Fruit fly (Drosophila melanogaster) whole organism, embryonic: ENCODE results near the gene CG8891.
A peak's percentile ranks its signal among the peaks of the same experiment; 100 is the strongest.

Source experiments
- B-H1 ChIP-seq: fragments of 200-800 bp; sonication (Bioruptor generic); IDR thresholded peaks from 3 replicates; pipeline ENCODE4 v1.3.6; 2022; ENCODE audit warnings: missing biosample characterization, missing genetic modification characterization
- CG10462 ChIP-seq: fragments of 200-800 bp; sonication (Bioruptor generic); optimal IDR thresholded peaks from 2 replicates; lab custom pipeline; 2016; ENCODE audit warnings: missing biosample characterization, missing genetic modification characterization
- CG11504 ChIP-seq: fragments of 200-800 bp; sonication (Bioruptor generic); optimal IDR thresholded peaks from 3 replicates; lab custom pipeline; 2019; ENCODE audit warnings: missing biosample characterization, mild to moderate bottlenecking, missing genetic modification characterization, moderate library complexity
- CG11696 ChIP-seq: fragments of 200-800 bp; sonication (Bioruptor generic); IDR thresholded peaks from 2 replicates; pipeline ENCODE4 v1.3.6; 2022; ENCODE audit warnings: missing biosample characterization, missing genetic modification characterization
- CG12155 ChIP-seq: fragments of 200-800 bp; sonication (Bioruptor generic); optimal IDR thresholded peaks from 3 replicates; lab custom pipeline; 2016; ENCODE audit warnings: missing biosample characterization, missing genetic modification characterization
- CG13123 ChIP-seq: fragments of 200-800 bp; sonication (Bioruptor generic); optimal IDR thresholded peaks from 2 replicates; lab custom pipeline; 2016; ENCODE audit warnings: missing biosample characterization, missing genetic modification characterization
- CG14014 ChIP-seq: fragments of 200-800 bp; sonication (Bioruptor generic); IDR thresholded peaks from 2 replicates; pipeline ENCODE4 v1.3.6; 2022; ENCODE audit warnings: missing biosample characterization, missing genetic modification characterization
- CG14050 ChIP-seq: fragments of 200-800 bp; sonication (Bioruptor generic); IDR thresholded peaks from 3 replicates; pipeline ENCODE4 v1.3.6; 2022; ENCODE audit warnings: missing biosample characterization, missing genetic modification characterization
- CG1603 ChIP-seq: fragments of 200-800 bp; sonication (Bioruptor generic); optimal IDR thresholded peaks from 2 replicates; lab custom pipeline; 2019; ENCODE audit warnings: missing biosample characterization, mild to moderate bottlenecking, missing genetic modification characterization, moderate library complexity
- CG17186 ChIP-seq: fragments of 200-800 bp; sonication (Bioruptor generic); optimal IDR thresholded peaks from 3 replicates; lab custom pipeline; 2017; ENCODE audit warnings: missing biosample characterization, missing genetic modification reagents, missing genetic modification characterization
- CG18476 ChIP-seq: fragments of 200-800 bp; sonication (Bioruptor generic); optimal IDR thresholded peaks from 2 replicates; lab custom pipeline; 2016; ENCODE audit warnings: missing biosample characterization, mild to moderate bottlenecking, missing genetic modification characterization
- CG30431 ChIP-seq: fragments of 200-800 bp; sonication (Bioruptor generic); optimal IDR thresholded peaks from 2 replicates; lab custom pipeline; 2017; ENCODE audit warnings: missing biosample characterization, missing genetic modification characterization
- CG32772 ChIP-seq: fragments of 200-800 bp; sonication (Bioruptor generic); IDR thresholded peaks from 2 replicates; pipeline ENCODE4 v1.3.6; 2022; ENCODE audit warnings: missing biosample characterization, missing genetic modification characterization
- CG3995 ChIP-seq: fragments of 200-800 bp; sonication (Bioruptor generic); optimal IDR thresholded peaks from 3 replicates; lab custom pipeline; 2016; ENCODE audit warnings: missing biosample characterization, missing genetic modification characterization
- CG7357 ChIP-seq: fragments of 200-800 bp; sonication (Bioruptor generic); IDR thresholded peaks from 3 replicates; pipeline ENCODE4 v1.3.6; 2022; ENCODE audit warnings: missing biosample characterization, missing genetic modification characterization
- CG7786 ChIP-seq: fragments of 200-800 bp; sonication (Bioruptor generic); optimal IDR thresholded peaks from 2 replicates; lab custom pipeline; 2016; ENCODE audit warnings: missing biosample characterization, missing genetic modification characterization
- CG7987 ChIP-seq: fragments of 200-800 bp; sonication (Bioruptor generic); optimal IDR thresholded peaks from 2 replicates; lab custom pipeline; 2018; ENCODE audit warnings: missing biosample characterization, mild to moderate bottlenecking, missing genetic modification characterization, moderate library complexity
- D19B ChIP-seq: fragments of 200-800 bp; sonication (Bioruptor generic); optimal IDR thresholded peaks from 2 replicates; lab custom pipeline; 2017; ENCODE audit warnings: missing biosample characterization, mild to moderate bottlenecking, missing genetic modification characterization
- Doc3 ChIP-seq: fragments of 200-800 bp; sonication (Bioruptor generic); IDR thresholded peaks from 3 replicates; pipeline ENCODE4 v1.3.6; 2022; ENCODE audit warnings: missing biosample characterization, missing genetic modification characterization; ENCODE audit not compliant: partially characterized antibody
- Drgx ChIP-seq: fragments of 200-800 bp; sonication (Bioruptor generic); IDR thresholded peaks from 2 replicates; pipeline ENCODE4 v1.3.6; 2022; ENCODE audit warnings: missing biosample characterization, missing genetic modification characterization
- Ets65A ChIP-seq: fragments of 200-800 bp; sonication (Bioruptor generic); peaks from one replicate; lab custom pipeline; 2016; ENCODE audit warnings: missing biosample characterization, missing genetic modification characterization
- HLH3B ChIP-seq: fragments of 200-800 bp; sonication (Bioruptor generic); IDR thresholded peaks from 2 replicates; pipeline ENCODE4 v1.3.6; 2022; ENCODE audit warnings: missing biosample characterization, missing genetic modification characterization
- HLHmδ ChIP-seq: fragments of 200-800 bp; sonication (Bioruptor generic); optimal IDR thresholded peaks from 2 replicates; lab custom pipeline; 2018; ENCODE audit warnings: missing biosample characterization, mild to moderate bottlenecking, missing genetic modification characterization, moderate library complexity
- HmgD ChIP-seq: fragments of 200-800 bp; sonication (Bioruptor generic); optimal IDR thresholded peaks from 3 replicates; lab custom pipeline; 2016; ENCODE audit warnings: missing biosample characterization, missing genetic modification characterization
- Lhr ChIP-seq: fragments of 200-800 bp; sonication (Bioruptor generic); optimal IDR thresholded peaks from 3 replicates; lab custom pipeline; 2017; ENCODE audit warnings: mild to moderate bottlenecking, missing biosample characterization, missing genetic modification reagents, missing genetic modification characterization
- NFAT ChIP-seq: fragments of 200-800 bp; sonication (Bioruptor generic); IDR thresholded peaks from 2 replicates; pipeline ENCODE4 v1.3.6; 2022; ENCODE audit warnings: missing biosample characterization, missing genetic modification characterization
- Oli ChIP-seq: fragments of 200-800 bp; sonication (Bioruptor generic); optimal IDR thresholded peaks from 2 replicates; lab custom pipeline; 2018; ENCODE audit warnings: missing biosample characterization, mild to moderate bottlenecking, missing genetic modification characterization, moderate library complexity
- Sox102F ChIP-seq: fragments of 200-800 bp; sonication (Bioruptor generic); optimal IDR thresholded peaks from 2 replicates; lab custom pipeline; 2018; ENCODE audit warnings: missing biosample characterization, mild to moderate bottlenecking, missing genetic modification characterization, moderate library complexity
- Sry-β ChIP-seq: fragments of 200-800 bp; sonication (Bioruptor generic); optimal IDR thresholded peaks from 2 replicates; lab custom pipeline; 2018; ENCODE audit warnings: missing biosample characterization, mild to moderate bottlenecking, missing genetic modification characterization, moderate library complexity
- Stat92E ChIP-seq, 3 experiments: fragments of >200 bp in 2 of 3; fragments of 200-800 bp in 1 of 3; sonication (Bioruptor generic) in 1 of 3; optimal IDR thresholded peaks; 2 replicates each; lab custom pipeline; 2017 to 2019; ENCODE audit warnings: missing biosample characterization in 3 of 3, missing genetic modification characterization in 3 of 3, mild to moderate bottlenecking in 1 of 3, moderate library complexity in 1 of 3
- bcd ChIP-seq: fragments of 200-800 bp; sonication (Bioruptor generic); optimal IDR thresholded peaks from 2 replicates; lab custom pipeline; 2017; ENCODE audit warnings: missing biosample characterization, mild to moderate bottlenecking, missing genetic modification characterization
- chn ChIP-seq: fragments of 200-800 bp; sonication (Bioruptor generic); optimal IDR thresholded peaks from 2 replicates; lab custom pipeline; 2016; ENCODE audit warnings: missing biosample characterization, missing genetic modification characterization
- corto ChIP-seq: fragments of 200-800 bp; sonication (Bioruptor generic); optimal IDR thresholded peaks from 2 replicates; lab custom pipeline; 2016; ENCODE audit warnings: missing biosample characterization, mild to moderate bottlenecking, missing genetic modification characterization, moderate library complexity
- croc ChIP-seq: fragments of 200-800 bp; sonication (Bioruptor generic); conservative IDR thresholded peaks from 3 replicates; pipeline ENCODE4 v1.3.6; 2022; ENCODE audit warnings: missing biosample characterization, missing genetic modification characterization
- crol ChIP-seq: fragments of 200-800 bp; sonication (Bioruptor generic); IDR thresholded peaks from 2 replicates; pipeline ENCODE4 v1.3.6; 2022; ENCODE audit warnings: missing biosample characterization, missing genetic modification characterization
- da ChIP-seq: fragments of 200-800 bp; sonication (Bioruptor generic); optimal IDR thresholded peaks from 2 replicates; lab custom pipeline; 2016; ENCODE audit warnings: missing biosample characterization, missing genetic modification characterization
- gem ChIP-seq: fragments of 200-800 bp; sonication (Bioruptor generic); optimal IDR thresholded peaks from 2 replicates; lab custom pipeline; 2019; ENCODE audit warnings: missing biosample characterization, mild to moderate bottlenecking, missing genetic modification characterization, moderate library complexity
- her ChIP-seq: fragments of 200-800 bp; sonication (Bioruptor generic); optimal IDR thresholded peaks from 2 replicates; lab custom pipeline; 2016; ENCODE audit warnings: missing biosample characterization, missing genetic modification characterization
- hth ChIP-seq: fragments of >200 bp; optimal IDR thresholded peaks from 2 replicates; lab custom pipeline; 2017; ENCODE audit warnings: inconsistent platforms
- lov ChIP-seq, 2 experiments: fragments of 200-800 bp in 1 of 2; fragments of >200 bp in 1 of 2; sonication (Bioruptor generic) in 1 of 2; IDR thresholded peaks in 1 of 2; optimal IDR thresholded peaks in 1 of 2; 2 replicates in 1 of 2; 3 replicates in 1 of 2; pipeline versions ENCODE4 v1.3.6 to Lab custom; 2017 to 2022; ENCODE audit warnings: missing biosample characterization in 1 of 2, missing genetic modification characterization in 1 of 2
- mld ChIP-seq: fragments of 200-800 bp; sonication (Bioruptor generic); IDR thresholded peaks from 3 replicates; pipeline ENCODE4 v1.3.6; 2022; ENCODE audit warnings: missing biosample characterization, missing genetic modification characterization; ENCODE audit not compliant: partially characterized antibody
- oc ChIP-seq: fragments of 200-800 bp; sonication (Bioruptor generic); optimal IDR thresholded peaks from 2 replicates; lab custom pipeline; 2018; ENCODE audit warnings: missing biosample characterization, mild to moderate bottlenecking, missing genetic modification characterization, moderate library complexity
- rib ChIP-seq: fragments of 200-800 bp; sonication (Bioruptor generic); IDR thresholded peaks from 2 replicates; pipeline ENCODE4 v1.3.6; 2022; ENCODE audit warnings: missing biosample characterization, missing genetic modification characterization
- row ChIP-seq: fragments of 200-800 bp; sonication (Bioruptor generic); IDR thresholded peaks from 3 replicates; pipeline ENCODE4 v1.3.6; 2022; ENCODE audit warnings: missing biosample characterization, missing genetic modification characterization
- sens ChIP-seq: fragments of 200-800 bp; sonication (Bioruptor generic); peaks from one replicate; lab custom pipeline; 2016; ENCODE audit warnings: missing biosample characterization, missing genetic modification characterization
- slou ChIP-seq: fragments of 200-800 bp; sonication (Bioruptor generic); optimal IDR thresholded peaks from 3 replicates; lab custom pipeline; 2016; ENCODE audit warnings: missing biosample characterization, missing genetic modification characterization
- ssp ChIP-seq: fragments of 200-800 bp; sonication (Bioruptor generic); IDR thresholded peaks from 2 replicates; pipeline ENCODE4 v1.3.6; 2022; ENCODE audit warnings: missing biosample characterization, missing genetic modification characterization
- tgo ChIP-seq: fragments of 200-800 bp; sonication (Bioruptor generic); IDR thresholded peaks from 3 replicates; pipeline ENCODE4 v1.3.6; 2022; ENCODE audit warnings: missing biosample characterization, missing genetic modification characterization
- tio ChIP-seq: fragments of 200-800 bp; sonication (Bioruptor generic); optimal IDR thresholded peaks from 2 replicates; lab custom pipeline; 2017; ENCODE audit warnings: missing biosample characterization, missing genetic modification characterization, inconsistent platforms
- zf30C ChIP-seq: fragments of 200-800 bp; sonication (Bioruptor generic); optimal IDR thresholded peaks from 3 replicates; lab custom pipeline; 2018; ENCODE audit warnings: missing biosample characterization, mild to moderate bottlenecking, missing genetic modification characterization

The CG8891 gene

DNA sequence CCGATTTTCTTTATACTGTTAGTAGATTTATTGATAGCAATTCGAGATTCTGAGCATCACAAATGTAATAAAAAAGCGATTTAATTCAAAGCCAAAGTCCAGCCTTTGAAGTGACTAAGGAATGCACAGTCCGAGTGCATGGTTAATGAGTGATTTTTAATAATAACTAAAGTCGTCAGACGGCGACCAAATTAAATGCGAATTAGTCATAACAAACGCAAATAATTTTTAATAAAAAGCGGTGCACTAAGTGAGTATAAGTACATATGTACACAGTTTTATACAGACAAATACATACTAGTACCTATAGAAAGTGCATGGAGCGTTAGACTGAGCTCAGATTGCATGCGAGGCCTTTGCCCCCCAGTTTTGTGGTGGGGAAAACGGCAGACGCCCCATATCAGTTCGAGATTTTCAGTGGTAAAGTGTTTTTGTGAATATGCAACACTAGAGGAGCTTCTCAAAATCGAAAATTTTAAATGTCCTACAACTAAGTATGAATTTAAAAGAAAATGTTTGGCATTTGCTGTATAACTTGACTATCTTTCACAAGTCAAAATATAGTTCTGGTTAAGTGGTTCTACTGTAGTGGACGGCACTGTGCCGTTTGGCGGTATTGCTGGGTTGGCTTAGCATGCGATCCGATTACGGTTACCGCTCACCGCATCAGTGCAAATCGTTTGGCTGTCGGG lies 23.7 kb upstream of the CG8891 start (continued):
- TF ChIP-seq HLHmδ (GFP tag; lab: Kevin White, UChicago) (no peak), Lhr (GFP tag; lab: Kevin White, UChicago) (no peak), CG11696 (GFP tag; lab: Robert Waterston, UW) (peak; percentile 54; the same call in 1 of the 2 replicates), CG1603 (tag; lab: Kevin White, UChicago) (peak; percentile 19), Sry-β (GFP tag; lab: Kevin White, UChicago) (no peak), NFAT (no peak), Ets65A (GFP tag; lab: Kevin White, UChicago) (no peak), gem (tag; lab: Kevin White, UChicago) (peak; percentile 21), da (GFP tag; lab: Kevin White, UChicago) (no peak), bcd (GFP tag; lab: Kevin White, UChicago) (no peak), corto (GFP tag; lab: Kevin White, UChicago) (no peak), oc (tag; lab: Kevin White, UChicago) (no peak), lov (optimal IDR thresholded peaks at IDR 0.05; lab: Kevin White, UChicago) (no peak), lov (GFP tag; IDR thresholded peaks at IDR 0.05; lab: Robert Waterston, UW) (0 out of 3 replicates have a peak, but pooled peaks have one; percentile 25), mld (GFP tag; lab: Robert Waterston, UW) (no peak), slou (GFP tag; lab: Kevin White, UChicago) (no peak), sens (GFP tag; lab: Kevin White, UChicago) (peak; percentile 72), Stat92E (GFP tag; optimal IDR thresholded peaks at IDR 0.05; lab: Kevin White, UChicago) (no peak), hth (lab: Kevin White, UChicago) (no peak), CG3995 (GFP tag; lab: Kevin White, UChicago) (no peak), CG7987 (GFP tag; lab: Kevin White, UChicago) (no peak), tgo (GFP tag; lab: Robert Waterston, UW) (0 out of 3 replicates have a peak, but pooled peaks have one; percentile 13), CG12155 (GFP tag; lab: Kevin White, UChicago) (no peak), B-H1 (no peak), CG14014 (GFP tag; lab: Robert Waterston, UW) (no peak), rib (GFP tag; lab: Robert Waterston, UW) (no peak), Sox102F (GFP tag; lab: Kevin White, UChicago) (peak; percentile 29), CG18476 (GFP tag; lab: Kevin White, UChicago) (no peak), chn (GFP tag; lab: Kevin White, UChicago) (no peak), row (GFP tag; lab: Robert Waterston, UW) (peak; percentile 34; the same call in 1 of the 3 replicates), D19B (GFP tag; lab: Kevin White, UChicago) (no peak), zf30C (no peak), croc (GFP tag; lab: Robert Waterston, UW) (no peak), HmgD (no peak), CG30431 (GFP tag; lab: Kevin White, UChicago) (no peak), CG13123 (GFP tag; lab: Kevin White, UChicago) (no peak), her (GFP tag; lab: Kevin White, UChicago) (no peak), CG17186 (GFP tag; lab: Kevin White, UChicago) (no peak), tio (GFP tag; lab: Kevin White, UChicago) (peak; percentile 4), Drgx (GFP tag; lab: Robert Waterston, UW) (peak; percentile 70), crol (GFP tag; lab: Robert Waterston, UW) (no peak), CG10462 (GFP tag; lab: Kevin White, UChicago) (no peak), CG32772 (GFP tag; lab: Robert Waterston, UW) (no peak), ssp (GFP tag; lab: Robert Waterston, UW) (no peak), Oli (peak; percentile 7), CG7357 (GFP tag; lab: Robert Waterston, UW) (no peak), HLH3B (GFP tag; lab: Robert Waterston, UW) (peak; percentile 35; the same call in 1 of the 2 replicates), CG11504 (tag; lab: Kevin White, UChicago) (peak; percentile 15), CG14050 (GFP tag; lab: Robert Waterston, UW) (no peak), Doc3 (no peak), CG7786 (GFP tag; lab: Kevin White, UChicago) (no peak)
